Fruit fly (Drosophila melanogaster): ENCODE data around the gene CG42557.

Gene CG42557

dm6 chr3R:29903775-29904356, 29.2 kb upstream of the CG42557 start, which contains the start of gene CG15517 (continued):
- TF ChIP-seq zfh2 (GFP tag; optimal IDR thresholded peaks at IDR 0.05) (no peak), vfl (GFP tag; optimal IDR thresholded peaks at IDR 0.05) (no peak), Antp (GFP tag; optimal IDR thresholded peaks at IDR 0.05) (no peak), CG13424 (tag; optimal IDR thresholded peaks at IDR 0.05) (peak; percentile 4), CG8281 (tag; optimal IDR thresholded peaks at IDR 0.05) (no peak), CG4707 (GFP tag; optimal IDR thresholded peaks at IDR 0.05) (no peak), unc-4 (GFP tag; IDR thresholded peaks at IDR 0.05; ENCODE audit: partially characterized antibody) (no peak), CG18262 (tag; optimal IDR thresholded peaks at IDR 0.05) (no peak), gsb (GFP tag; IDR thresholded peaks at IDR 0.05) (no peak), cas (GFP tag; IDR thresholded peaks at IDR 0.05) (no peak), Adf1 (GFP tag; IDR thresholded peaks at IDR 0.05) (no peak), CG18599 (GFP tag; optimal IDR thresholded peaks at IDR 0.05) (no peak), Vsx1 (GFP tag; optimal IDR thresholded peaks at IDR 0.05) (no peak), HLHmδ (GFP tag; optimal IDR thresholded peaks at IDR 0.05) (no peak), Side (GFP tag; optimal IDR thresholded peaks at IDR 0.05) (no peak), CG8089 (GFP tag; optimal IDR thresholded peaks at IDR 0.05) (no peak), dimm (GFP tag; IDR thresholded peaks at IDR 0.05) (no peak), CG14710 (tag; optimal IDR thresholded peaks at IDR 0.05) (peak; percentile 19), ro (GFP tag; IDR thresholded peaks at IDR 0.05) (no peak), Fer3 (tag; optimal IDR thresholded peaks at IDR 0.05) (peak; percentile 17), GATAe (GFP tag; conservative IDR thresholded peaks at IDR 0.05) (no peak), hkb (optimal IDR thresholded peaks at IDR 0.05) (no peak), hkb (GFP tag; IDR thresholded peaks at IDR 0.05) (no peak), Ssrp (tag; optimal IDR thresholded peaks at IDR 0.05) (peak; percentile 27), Pdp1 (GFP tag; optimal IDR thresholded peaks at IDR 0.05) (no peak), Oaz (GFP tag; IDR thresholded peaks at IDR 0.05) (no peak), CG15479 (GFP tag; optimal IDR thresholded peaks at IDR 0.05) (no peak), org-1 (GFP tag; optimal IDR thresholded peaks at IDR 0.05) (no peak), crc (GFP tag; optimal IDR thresholded peaks at IDR 0.05) (no peak), cg (GFP tag; optimal IDR thresholded peaks at IDR 0.05) (peak; percentile 2), kni (GFP tag; optimal IDR thresholded peaks at IDR 0.05) (no peak), tup (GFP tag; optimal IDR thresholded peaks at IDR 0.05) (no peak), CG30403 (GFP tag; optimal IDR thresholded peaks at IDR 0.05) (peak; percentile 9), twi (tag; optimal IDR thresholded peaks at IDR 0.05) (no peak), CG6689 (GFP tag; IDR thresholded peaks at IDR 0.05) (no peak), CG30020 (tag; optimal IDR thresholded peaks at IDR 0.05) (no peak), Poxn (GFP tag; IDR thresholded peaks at IDR 0.05) (no peak), Deaf1 (tag; optimal IDR thresholded peaks at IDR 0.05) (no peak), CG4820 (GFP tag; optimal IDR thresholded peaks at IDR 0.05) (no peak), Awh (GFP tag; IDR thresholded peaks at IDR 0.05) (no peak), CG10366 (GFP tag; IDR thresholded peaks at IDR 0.05) (no peak), CG13624 (GFP tag; optimal IDR thresholded peaks at IDR 0.05) (no peak), Xrp1 (GFP tag; IDR thresholded peaks at IDR 0.05) (no peak), pros (GFP tag; optimal IDR thresholded peaks at IDR 0.05) (no peak), CG12071 (GFP tag; optimal IDR thresholded peaks at IDR 0.05) (no peak), jigr1 (GFP tag; IDR thresholded peaks at IDR 0.05) (no peak), CG17186 (GFP tag; optimal IDR thresholded peaks at IDR 0.05) (no peak), dpn (GFP tag; optimal IDR thresholded peaks at IDR 0.05) (no peak), CG3838 (GFP tag; optimal IDR thresholded peaks at IDR 0.05) (no peak), CG2129 (GFP tag; IDR thresholded peaks at IDR 0.05; ENCODE audit: partially characterized antibody) (no peak), NK7.1 (GFP tag; optimal IDR thresholded peaks at IDR 0.05) (no peak), slou (GFP tag; optimal IDR thresholded peaks at IDR 0.05) (no peak)
